Fruit fly (Drosophila melanogaster) whole organism, embryonic: ENCODE measurements around the gene CG33947.

Experiments used
- Antp ChIP-seq: fragments of 200-800 bp; sonication (Bioruptor generic); optimal IDR thresholded peaks from 3 replicates; lab custom pipeline; 2016; ENCODE audit warnings: missing biosample characterization, missing genetic modification characterization
- CG10979 ChIP-seq: fragments of 200-800 bp; sonication (Bioruptor generic); optimal IDR thresholded peaks from 2 replicates; lab custom pipeline; 2018; ENCODE audit warnings: missing biosample characterization, mild to moderate bottlenecking, missing genetic modification characterization, moderate library complexity
- CG11398 ChIP-seq: fragments of 200-800 bp; sonication (Bioruptor generic); optimal IDR thresholded peaks from 2 replicates; lab custom pipeline; 2016; ENCODE audit warnings: missing biosample characterization, missing genetic modification characterization
- CG11456 ChIP-seq: fragments of 200-800 bp; sonication (Bioruptor generic); IDR thresholded peaks from 3 replicates; pipeline ENCODE4 v1.3.6; 2022; ENCODE audit warnings: missing biosample characterization, missing genetic modification characterization
- CG12236 ChIP-seq: fragments of 200-800 bp; sonication (Bioruptor generic); optimal IDR thresholded peaks from 2 replicates; lab custom pipeline; 2016; ENCODE audit warnings: missing biosample characterization, missing genetic modification characterization
- CG14014 ChIP-seq: fragments of 200-800 bp; sonication (Bioruptor generic); IDR thresholded peaks from 2 replicates; pipeline ENCODE4 v1.3.6; 2022; ENCODE audit warnings: missing biosample characterization, missing genetic modification characterization
- CG1529 ChIP-seq: fragments of 200-800 bp; sonication (Bioruptor generic); optimal IDR thresholded peaks from 3 replicates; lab custom pipeline; 2018; ENCODE audit warnings: missing biosample characterization, missing genetic modification characterization
- CG16863 ChIP-seq: fragments of 200-800 bp; sonication (Bioruptor generic); optimal IDR thresholded peaks from 3 replicates; lab custom pipeline; 2016; ENCODE audit warnings: missing biosample characterization, missing genetic modification characterization
- CG17361 ChIP-seq: fragments of 200-800 bp; sonication (Bioruptor generic); IDR thresholded peaks from 3 replicates; pipeline ENCODE4 v1.3.6; 2022; ENCODE audit warnings: missing biosample characterization, missing genetic modification characterization
- CG17385 ChIP-seq: fragments of 200-800 bp; sonication (Bioruptor generic); optimal IDR thresholded peaks from 3 replicates; lab custom pipeline; 2018; ENCODE audit warnings: missing biosample characterization, mild to moderate bottlenecking, missing genetic modification characterization
- CG30431 ChIP-seq: fragments of 200-800 bp; sonication (Bioruptor generic); optimal IDR thresholded peaks from 2 replicates; lab custom pipeline; 2017; ENCODE audit warnings: missing biosample characterization, missing genetic modification characterization
- CG3163 ChIP-seq: fragments of 200-800 bp; sonication (Bioruptor generic); optimal IDR thresholded peaks from 3 replicates; lab custom pipeline; 2016; ENCODE audit warnings: missing biosample characterization, missing genetic modification characterization
- CG32767 ChIP-seq: fragments of 200-800 bp; sonication (Bioruptor generic); IDR thresholded peaks from 2 replicates; pipeline ENCODE4 v1.3.6; 2022; ENCODE audit warnings: missing biosample characterization, missing genetic modification characterization
- CG32772 ChIP-seq: fragments of 200-800 bp; sonication (Bioruptor generic); IDR thresholded peaks from 2 replicates; pipeline ENCODE4 v1.3.6; 2022; ENCODE audit warnings: missing biosample characterization, missing genetic modification characterization
- CG4617 ChIP-seq: fragments of 200-800 bp; sonication (Bioruptor generic); optimal IDR thresholded peaks from 3 replicates; lab custom pipeline; 2016; ENCODE audit warnings: missing biosample characterization, missing genetic modification characterization, borderline replicate concordance
- CG5180 ChIP-seq: fragments of 200-800 bp; sonication (Bioruptor generic); optimal IDR thresholded peaks from 3 replicates; lab custom pipeline; 2017; ENCODE audit warnings: missing biosample characterization, missing genetic modification characterization, mild to moderate bottlenecking, moderate library complexity, missing genetic modification reagents
- CG6765 ChIP-seq: fragments of 200-800 bp; sonication (Bioruptor generic); optimal IDR thresholded peaks from 3 replicates; lab custom pipeline; 2017; ENCODE audit warnings: missing biosample characterization, mild to moderate bottlenecking, missing genetic modification characterization
- CG7928 ChIP-seq: fragments of 200-800 bp; sonication (Bioruptor generic); optimal IDR thresholded peaks from 2 replicates; lab custom pipeline; 2017; ENCODE audit warnings: missing biosample characterization, mild to moderate bottlenecking, missing genetic modification characterization
- CG8089 ChIP-seq: fragments of 200-800 bp; sonication (Bioruptor generic); optimal IDR thresholded peaks from 3 replicates; lab custom pipeline; 2016; ENCODE audit warnings: missing biosample characterization, missing genetic modification characterization
- CG9215 ChIP-seq: fragments of 200-800 bp; sonication (Bioruptor generic); IDR thresholded peaks from 2 replicates; pipeline ENCODE4 v1.3.6; 2022; ENCODE audit warnings: missing biosample characterization, missing genetic modification characterization
- Dad ChIP-seq: fragments of 200-800 bp; sonication (Bioruptor generic); optimal IDR thresholded peaks from 3 replicates; lab custom pipeline; 2016; ENCODE audit warnings: missing biosample characterization, missing genetic modification characterization
- Dp ChIP-seq: fragments of 200-800 bp; sonication (Bioruptor generic); optimal IDR thresholded peaks from 2 replicates; lab custom pipeline; 2018; ENCODE audit warnings: missing biosample characterization, mild to moderate bottlenecking, missing genetic modification characterization, moderate library complexity
- Hr78 ChIP-seq, 2 experiments: fragments of 200-800 bp in 1 of 2; fragments of >200 bp in 1 of 2; sonication (Bioruptor generic) in 1 of 2; optimal IDR thresholded peaks; 2 replicates each; lab custom pipeline; 2017 to 2019; ENCODE audit warnings: missing biosample characterization in 2 of 2, missing genetic modification characterization in 2 of 2, mild to moderate bottlenecking in 1 of 2, moderate library complexity in 1 of 2
- Kr ChIP-seq: fragments of 200-800 bp; sonication (Bioruptor generic); optimal IDR thresholded peaks from 2 replicates; lab custom pipeline; 2017; ENCODE audit warnings: missing biosample characterization, mild to moderate bottlenecking, missing genetic modification characterization
- NfI ChIP-seq: fragments of 200-800 bp; sonication (Bioruptor generic); optimal IDR thresholded peaks from 3 replicates; lab custom pipeline; 2018; ENCODE audit warnings: missing biosample characterization, mild to moderate bottlenecking, missing genetic modification characterization, moderate library complexity
- PHDP ChIP-seq: fragments of 200-800 bp; sonication (Bioruptor generic); optimal IDR thresholded peaks from 3 replicates; lab custom pipeline; 2018; ENCODE audit warnings: missing biosample characterization, mild to moderate bottlenecking, missing genetic modification characterization, moderate library complexity
- Pdp1 ChIP-seq, 2 experiments: fragments of 200-800 bp; sonication (Bioruptor generic); optimal IDR thresholded peaks; 3 replicates each; lab custom pipeline; 2016; ENCODE audit warnings: missing biosample characterization in 2 of 2, missing genetic modification characterization in 2 of 2, mild to moderate bottlenecking in 1 of 2, moderate library complexity in 1 of 2
- Ptx1 ChIP-seq: fragments of 200-800 bp; sonication (Bioruptor generic); IDR thresholded peaks from 2 replicates; pipeline ENCODE4 v1.3.6; 2022; ENCODE audit warnings: missing biosample characterization, missing genetic modification characterization
- Tbp ChIP-seq: fragments of >200 bp; optimal IDR thresholded peaks from 2 replicates; lab custom pipeline; 2018; ENCODE audit warnings: missing biosample characterization, missing genetic modification characterization
- Trl ChIP-seq, 3 experiments: fragments of >200 bp in 2 of 3; fragments of 200-800 bp in 1 of 3; sonication (Bioruptor generic) in 1 of 3; optimal IDR thresholded peaks; 2 replicates in 1 of 3; 3 replicates in 2 of 3; lab custom pipeline; 2016 to 2017; ENCODE audit warnings: missing biosample characterization in 1 of 3, missing genetic modification characterization in 1 of 3
- ap ChIP-seq: fragments of 200-800 bp; sonication (Bioruptor generic); IDR thresholded peaks from 2 replicates; pipeline ENCODE4 v1.3.6; 2022; ENCODE audit warnings: missing biosample characterization, missing genetic modification characterization
- bab2 ChIP-seq: fragments of 200-800 bp; sonication (Bioruptor generic); optimal IDR thresholded peaks from 2 replicates; lab custom pipeline; 2016; ENCODE audit warnings: missing biosample characterization, missing genetic modification characterization
- btn ChIP-seq: fragments of 200-800 bp; sonication (Bioruptor generic); optimal IDR thresholded peaks from 2 replicates; lab custom pipeline; 2016; ENCODE audit warnings: missing biosample characterization, missing genetic modification characterization
- chinmo ChIP-seq: fragments of 200-800 bp; sonication (Bioruptor generic); IDR thresholded peaks from 4 replicates; pipeline ENCODE4 v1.3.6; 2022; ENCODE audit warnings: missing biosample characterization, missing genetic modification characterization; ENCODE audit not compliant: partially characterized antibody
- corto ChIP-seq: fragments of 200-800 bp; sonication (Bioruptor generic); optimal IDR thresholded peaks from 2 replicates; lab custom pipeline; 2016; ENCODE audit warnings: missing biosample characterization, mild to moderate bottlenecking, missing genetic modification characterization, moderate library complexity
- danr ChIP-seq: fragments of 200-800 bp; sonication (Bioruptor generic); IDR thresholded peaks from 2 replicates; pipeline ENCODE4 v1.3.6; 2022; ENCODE audit warnings: missing biosample characterization, missing genetic modification characterization
- dati ChIP-seq: fragments of 200-800 bp; sonication (Bioruptor generic); IDR thresholded peaks from 2 replicates; pipeline ENCODE4 v1.3.6; 2022; ENCODE audit warnings: missing biosample characterization, missing genetic modification characterization
- dpn ChIP-seq, 2 experiments: fragments of 200-800 bp; sonication (Bioruptor generic); optimal IDR thresholded peaks; 3 replicates each; lab custom pipeline; 2016; ENCODE audit warnings: missing biosample characterization in 2 of 2, missing genetic modification characterization in 2 of 2
- fd102C ChIP-seq: fragments of 200-800 bp; sonication (Bioruptor generic); optimal IDR thresholded peaks from 2 replicates; lab custom pipeline; 2018; ENCODE audit warnings: missing biosample characterization, mild to moderate bottlenecking, missing genetic modification characterization, moderate library complexity
- gcm2 ChIP-seq: fragments of 200-800 bp; sonication (Bioruptor generic); optimal IDR thresholded peaks from 2 replicates; lab custom pipeline; 2016; ENCODE audit warnings: missing biosample characterization, missing genetic modification characterization
- gfzf ChIP-seq: fragments of 200-800 bp; sonication (Bioruptor generic); optimal IDR thresholded peaks from 2 replicates; lab custom pipeline; 2016; ENCODE audit warnings: missing biosample characterization, mild to moderate bottlenecking, missing genetic modification characterization, moderate library complexity
- pfk ChIP-seq: fragments of 200-800 bp; sonication (Bioruptor generic); optimal IDR thresholded peaks from 2 replicates; lab custom pipeline; 2018; ENCODE audit warnings: missing biosample characterization, mild to moderate bottlenecking, missing genetic modification characterization, moderate library complexity
- pum ChIP-seq: fragments of 200-800 bp; sonication (Bioruptor generic); optimal IDR thresholded peaks from 2 replicates; lab custom pipeline; 2016; ENCODE audit warnings: missing biosample characterization, missing genetic modification characterization
- pzg ChIP-seq: fragments of 200-800 bp; sonication (Bioruptor generic); optimal IDR thresholded peaks from 3 replicates; lab custom pipeline; 2018; ENCODE audit warnings: missing biosample characterization, mild to moderate bottlenecking, missing genetic modification characterization, moderate library complexity
- sd ChIP-seq: fragments of 200-800 bp; sonication (Bioruptor generic); optimal IDR thresholded peaks from 3 replicates; lab custom pipeline; 2018; ENCODE audit warnings: missing biosample characterization, mild to moderate bottlenecking, missing genetic modification characterization, moderate library complexity
- slou ChIP-seq: fragments of 200-800 bp; sonication (Bioruptor generic); optimal IDR thresholded peaks from 3 replicates; lab custom pipeline; 2016; ENCODE audit warnings: missing biosample characterization, missing genetic modification characterization
- sr ChIP-seq: fragments of 200-800 bp; sonication (Bioruptor generic); IDR thresholded peaks from 3 replicates; pipeline ENCODE4 v1.3.6; 2022; ENCODE audit warnings: missing biosample characterization, missing genetic modification characterization
- unpg ChIP-seq: fragments of 200-800 bp; sonication (Bioruptor generic); optimal IDR thresholded peaks from 3 replicates; lab custom pipeline; 2018; ENCODE audit warnings: missing biosample characterization, mild to moderate bottlenecking, missing genetic modification characterization, moderate library complexity
- vfl ChIP-seq: fragments of 200-800 bp; sonication (Bioruptor generic); optimal IDR thresholded peaks from 2 replicates; lab custom pipeline; 2016; ENCODE audit warnings: missing biosample characterization, missing genetic modification characterization
- vnd ChIP-seq: fragments of 200-800 bp; sonication (Bioruptor generic); IDR thresholded peaks from 3 replicates; pipeline ENCODE4 v1.3.6; 2022; ENCODE audit warnings: missing biosample characterization, missing genetic modification characterization; ENCODE audit not compliant: partially characterized antibody

Gene CG33947

DNA sequence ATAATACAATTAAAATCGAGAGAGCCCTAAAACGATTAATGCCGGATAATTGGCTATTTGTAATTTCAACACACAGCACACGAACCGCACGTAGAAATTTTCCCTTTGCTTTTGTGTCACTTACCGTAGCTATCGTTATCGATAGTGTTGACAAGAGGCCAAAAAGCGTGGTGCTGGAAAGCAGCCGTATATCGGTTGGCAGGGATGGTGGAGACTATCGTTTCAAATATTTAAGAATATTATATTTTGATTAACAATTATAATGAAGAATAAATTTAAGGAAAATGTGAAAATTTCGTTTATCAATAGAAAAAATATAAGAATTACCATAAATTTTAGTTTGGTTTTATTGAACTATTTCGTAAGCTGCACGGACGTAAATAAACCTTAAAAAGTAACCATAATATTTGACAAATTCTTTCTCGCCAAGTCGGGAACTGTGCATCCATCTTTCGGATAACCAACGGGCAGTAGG, 3.2 kb upstream of the CG33947 start, which contains the start of gene JIL-1 (continued):
- TF ChIP-seq Dad (peak; percentile 69), pzg (GFP tag; lab: Kevin White, UChicago) (peak; percentile 79), dati (peak; percentile 47; the same call in 1 of the 2 replicates), NfI (GFP tag; lab: Kevin White, UChicago) (peak; percentile 72), CG10979 (peak; percentile 34), Dp (GFP tag; lab: Kevin White, UChicago) (peak; percentile 22), CG1529 (GFP tag; lab: Kevin White, UChicago) (peak; percentile 11), ap (GFP tag; lab: Robert Waterston, UW) (no peak), PHDP (tag; lab: Kevin White, UChicago) (peak; percentile 43), CG32767 (GFP tag; lab: Robert Waterston, UW) (0 out of 2 replicates have a peak, but pooled peaks have one; percentile 29), CG16863 (GFP tag; lab: Kevin White, UChicago) (no peak), unpg (GFP tag; lab: Kevin White, UChicago) (peak; percentile 30), CG30431 (GFP tag; lab: Kevin White, UChicago) (no peak), CG9215 (GFP tag; lab: Robert Waterston, UW) (peak; percentile 68), CG4617 (peak; percentile 9), Hr78 (GFP tag; optimal IDR thresholded peaks at IDR 0.05; lab: Kevin White, UChicago) (no peak), CG8089 (GFP tag; lab: Kevin White, UChicago) (no peak), Trl (optimal IDR thresholded peaks at IDR 0.05; lab: Kevin White, UChicago) (no peak), Trl (GFP tag; optimal IDR thresholded peaks at IDR 0.05; lab: Kevin White, UChicago) (no peak), sd (tag; lab: Kevin White, UChicago) (no peak), CG5180 (no peak), pum (GFP tag; lab: Kevin White, UChicago) (peak; percentile 1), CG11398 (no peak), Tbp (no peak), pfk (GFP tag; lab: Kevin White, UChicago) (no peak), CG11456 (GFP tag; lab: Robert Waterston, UW) (peak; percentile 84), CG17385 (GFP tag; lab: Kevin White, UChicago) (peak; percentile 44), CG3163 (GFP tag; lab: Kevin White, UChicago) (no peak), Pdp1 (GFP tag; optimal IDR thresholded peaks at IDR 0.05; lab: Kevin White, UChicago) (peak; percentile 1 to 59), vnd (GFP tag; lab: Robert Waterston, UW) (peak; percentile 77), Ptx1 (peak; percentile 80), Antp (GFP tag; lab: Kevin White, UChicago) (peak; percentile 31), CG17361 (peak; percentile 61), bab2 (GFP tag; lab: Kevin White, UChicago) (peak; percentile 48), CG12236 (GFP tag; lab: Kevin White, UChicago) (no peak), btn (GFP tag; lab: Kevin White, UChicago) (no peak), Kr (GFP tag; lab: Kevin White, UChicago) (no peak), slou (peak; percentile 47), dpn (GFP tag; optimal IDR thresholded peaks at IDR 0.05; lab: Kevin White, UChicago) (peak; percentile 58 to 60), gfzf (GFP tag; lab: Kevin White, UChicago) (no peak), corto (GFP tag; lab: Kevin White, UChicago) (no peak), chinmo (GFP tag; lab: Robert Waterston, UW) (peak; percentile 67; the same call in 2 of the 4 replicates), CG14014 (GFP tag; lab: Robert Waterston, UW) (peak; percentile 62), sr (GFP tag; lab: Robert Waterston, UW) (peak; percentile 5; the same call in 1 of the 3 replicates), CG32772 (GFP tag; lab: Robert Waterston, UW) (peak; percentile 62), vfl (peak; percentile 64), CG7928 (GFP tag; lab: Kevin White, UChicago) (peak; percentile 89), gcm2 (GFP tag; lab: Kevin White, UChicago) (no peak), CG6765 (GFP tag; lab: Kevin White, UChicago) (peak; percentile 46), fd102C (GFP tag; lab: Kevin White, UChicago) (no peak), danr (GFP tag; lab: Robert Waterston, UW) (no peak)
